Fruit fly (Drosophila melanogaster) whole organism: ENCODE measurements around the gene CHKov2.

Source experiments
- CG8478 ChIP-seq: fragments of >200 bp; optimal IDR thresholded peaks from 2 replicates; lab custom pipeline; 2018; ENCODE audit warnings: inconsistent platforms
- Dll ChIP-seq: fragments of >200 bp; optimal IDR thresholded peaks from 2 replicates; lab custom pipeline; 2017
- EcR ChIP-seq, 2 experiments: fragments of >200 bp; optimal IDR thresholded peaks; 2 replicates each; lab custom pipeline; 2017; ENCODE audit warnings: missing biosample characterization in 2 of 2, missing genetic modification characterization in 2 of 2, missing genetic modification reagents in 2 of 2
- pan ChIP-seq: fragments of >200 bp; optimal IDR thresholded peaks from 2 replicates; lab custom pipeline; 2017
- psq ChIP-seq: fragments of >200 bp; optimal IDR thresholded peaks from 2 replicates; lab custom pipeline; 2017
- usp ChIP-seq: fragments of >200 bp; optimal IDR thresholded peaks from 2 replicates; lab custom pipeline; 2017; ENCODE audit warnings: missing biosample characterization, missing genetic modification characterization, mixed read lengths

Gene CHKov2

DNA sequence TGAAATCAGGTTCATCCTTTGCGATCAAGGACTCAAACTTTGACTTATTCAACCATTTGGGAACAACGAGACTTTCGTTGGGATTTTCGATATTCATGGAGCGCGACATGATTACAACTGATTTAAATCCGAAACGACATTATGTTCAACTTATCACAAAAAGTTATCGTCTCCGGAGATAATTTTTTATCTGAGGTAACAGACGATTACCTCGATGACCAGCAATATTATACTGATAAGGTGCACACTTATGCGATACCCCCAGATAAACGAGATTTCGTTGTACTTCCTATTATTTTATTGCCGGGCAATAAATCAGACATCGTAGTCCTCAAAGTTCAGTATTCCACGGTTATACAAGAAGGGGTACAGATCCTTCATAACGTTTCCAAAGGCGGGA, 33.3 kb downstream of the CHKov2 start, which contains the start of gene CG31097:
Gene CG31097 (minus strand): TSS at position 101 of the 400 bp plus-strand sequence.
- TF ChIP-seq pan (lab: Kevin White, UChicago) (no peak), usp (GFP tag; lab: Kevin White, UChicago) (no peak), psq (lab: Kevin White, UChicago) (no peak), Dll (lab: Kevin White, UChicago) (no peak), CG8478 (lab: Kevin White, UChicago) (no peak), EcR (GFP tag; optimal IDR thresholded peaks at IDR 0.05; lab: Kevin White, UChicago) (no peak)

DNA sequence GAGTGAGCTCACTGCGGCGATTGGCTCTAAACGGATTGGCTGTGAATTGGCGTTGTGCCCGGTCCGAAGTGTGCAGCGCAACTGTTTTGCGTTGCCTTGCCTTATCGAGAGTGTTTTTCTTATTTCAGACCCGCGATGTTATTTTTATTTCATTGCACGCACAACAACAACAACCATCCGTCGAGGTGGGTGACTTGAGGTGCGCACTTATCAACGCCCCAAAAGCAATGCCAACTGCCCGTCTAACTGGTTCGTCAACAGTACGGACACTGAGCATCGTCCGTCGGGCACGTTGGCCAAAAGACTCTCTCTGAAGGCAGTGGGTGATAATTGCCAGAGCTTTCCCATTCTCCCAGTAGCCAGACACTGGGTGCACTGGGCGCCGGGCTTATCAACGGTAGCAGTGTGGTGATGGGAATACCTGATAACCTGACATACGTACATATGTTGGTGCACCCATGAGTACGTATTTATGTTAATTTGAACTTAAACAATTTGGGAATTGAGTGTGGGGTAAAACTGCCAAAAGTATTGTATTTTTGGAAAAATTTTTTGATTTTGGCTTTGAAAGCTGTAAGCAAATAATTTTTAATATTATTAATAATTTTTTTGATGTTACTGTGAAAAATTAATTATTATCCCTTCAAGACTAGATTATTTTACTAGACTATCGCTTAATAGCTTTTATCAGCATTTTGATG, 35.5 kb downstream of the CHKov2 start, which contains the start of gene CG31102:
Gene CG31102 (minus strand): TSS at position 275 of the 701 bp plus-strand sequence.
- no peak for TF ChIP-seq CG8478 (lab: Kevin White, UChicago)
- TF ChIP-seq EcR (GFP tag; optimal IDR thresholded peaks at IDR 0.05; lab: Kevin White, UChicago) = no peak
- no peak for TF ChIP-seq Dll (lab: Kevin White, UChicago)
- TF ChIP-seq usp (GFP tag; lab: Kevin White, UChicago) = no peak
- no peak for TF ChIP-seq psq (lab: Kevin White, UChicago)
- no peak for TF ChIP-seq pan (lab: Kevin White, UChicago)

DNA sequence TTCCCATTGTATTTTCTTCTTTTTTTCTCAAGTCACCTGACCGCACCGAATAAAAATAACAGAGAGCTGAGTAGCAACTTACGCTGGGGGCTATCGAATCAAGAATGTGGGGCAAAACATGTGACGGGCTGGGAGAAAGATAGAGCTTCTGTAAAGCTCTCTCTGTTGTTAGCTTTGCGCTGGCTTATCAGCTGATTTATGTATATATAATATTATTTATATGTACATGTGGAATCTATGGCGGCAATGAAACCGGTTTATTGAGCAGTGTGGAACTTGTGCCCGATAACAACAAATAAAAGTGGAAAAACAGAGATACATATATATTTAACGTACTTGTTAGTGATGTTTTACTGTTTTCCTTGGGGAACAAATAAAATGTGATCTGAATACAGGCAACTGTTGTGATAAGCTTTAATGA, 38.1 kb downstream of the CHKov2 start, which contains the start of gene CG31098:
Gene CG31098 (minus strand): TSS at position 114 of the 421 bp plus-strand sequence.
- TF ChIP-seq EcR (GFP tag; optimal IDR thresholded peaks at IDR 0.05; lab: Kevin White, UChicago) (no peak), Dll (lab: Kevin White, UChicago) (no peak), psq (lab: Kevin White, UChicago) (no peak), CG8478 (lab: Kevin White, UChicago) (no peak), pan (lab: Kevin White, UChicago) (no peak), usp (GFP tag; lab: Kevin White, UChicago) (no peak)

DNA sequence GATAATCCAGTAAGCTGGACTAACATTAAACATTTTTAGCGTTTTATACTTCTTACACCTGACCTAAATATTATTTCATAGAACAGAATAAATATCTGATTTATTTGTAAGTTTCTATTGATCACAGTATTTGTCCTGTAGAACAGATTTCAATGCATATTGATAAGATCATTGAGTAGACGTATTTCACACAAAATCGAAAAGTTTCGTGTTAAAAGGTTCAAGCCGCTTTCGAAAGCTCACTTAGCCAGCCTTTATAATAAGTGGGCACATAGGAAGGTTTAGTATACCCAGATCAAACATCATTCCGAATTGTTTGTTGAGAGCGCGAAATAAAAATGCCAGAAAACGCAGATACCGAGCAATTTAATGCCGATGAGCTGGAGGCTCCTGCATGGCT, 41.4 kb downstream of the CHKov2 start, which contains the start of gene CG11893:
Gene CG11893 (plus strand): TSS at position 301 of the 400 bp plus-strand sequence.
- TF ChIP-seq psq (lab: Kevin White, UChicago) = no peak
- no peak for TF ChIP-seq CG8478 (lab: Kevin White, UChicago)
- no peak for TF ChIP-seq usp (GFP tag; lab: Kevin White, UChicago)
- no peak for TF ChIP-seq Dll (lab: Kevin White, UChicago)
- TF ChIP-seq EcR (GFP tag; optimal IDR thresholded peaks at IDR 0.05; lab: Kevin White, UChicago) = no peak
- TF ChIP-seq pan (lab: Kevin White, UChicago) = no peak

DNA sequence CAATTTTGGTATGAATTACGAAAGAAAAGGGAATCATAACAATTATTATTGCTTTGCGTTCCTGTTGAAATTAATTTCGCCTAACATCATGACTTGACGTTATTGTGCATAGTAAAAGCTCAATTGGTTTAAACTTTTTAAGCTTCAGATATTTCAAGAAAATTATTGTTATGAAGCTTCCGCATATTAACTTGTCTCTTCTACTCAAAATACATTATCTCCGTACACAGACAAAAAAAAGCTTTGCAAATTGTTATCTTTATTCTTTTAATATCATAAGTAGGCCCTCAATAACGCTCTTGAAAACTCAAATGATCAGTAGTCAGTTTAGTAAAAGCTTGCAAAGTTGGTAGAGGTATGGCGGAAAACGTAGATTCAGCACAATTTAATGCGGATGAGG, 43.9 kb downstream of the CHKov2 start, which contains the start of gene CG13658:
Gene CG13658 (plus strand): TSS at position 347 of the 400 bp plus-strand sequence.
- no peak for TF ChIP-seq usp (GFP tag; lab: Kevin White, UChicago)
- TF ChIP-seq CG8478 (lab: Kevin White, UChicago) = no peak
- TF ChIP-seq EcR (GFP tag; optimal IDR thresholded peaks at IDR 0.05; lab: Kevin White, UChicago) = no peak
- TF ChIP-seq psq (lab: Kevin White, UChicago) = no peak
- TF ChIP-seq pan (lab: Kevin White, UChicago) = no peak
- TF ChIP-seq Dll (lab: Kevin White, UChicago) = no peak

DNA sequence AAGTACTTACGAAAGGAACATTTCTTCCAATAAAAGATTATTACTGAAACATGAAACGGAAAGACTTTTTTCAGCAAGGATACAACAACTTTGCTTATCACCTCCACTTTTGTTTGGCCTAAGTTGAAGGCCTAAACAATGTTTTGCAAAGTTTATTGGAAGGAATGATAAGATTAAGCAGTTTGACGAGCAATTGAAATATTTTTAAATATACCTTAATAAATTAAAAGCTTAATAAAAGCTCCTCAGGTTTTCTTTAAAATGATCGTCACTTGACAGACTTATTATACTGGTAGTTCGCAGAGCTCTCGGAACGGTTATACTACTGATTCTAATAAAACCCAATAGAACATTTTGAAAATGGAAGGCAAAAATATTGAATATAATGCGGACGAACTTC, 45.8 kb downstream of the CHKov2 start, which contains the start of gene CG31104:
Gene CG31104 (plus strand): TSS at position 301 of the 400 bp plus-strand sequence.
- TF ChIP-seq Dll (lab: Kevin White, UChicago) (no peak), usp (GFP tag; lab: Kevin White, UChicago) (no peak), pan (lab: Kevin White, UChicago) (no peak), CG8478 (lab: Kevin White, UChicago) (no peak), EcR (GFP tag; optimal IDR thresholded peaks at IDR 0.05; lab: Kevin White, UChicago) (no peak), psq (lab: Kevin White, UChicago) (no peak)

DNA sequence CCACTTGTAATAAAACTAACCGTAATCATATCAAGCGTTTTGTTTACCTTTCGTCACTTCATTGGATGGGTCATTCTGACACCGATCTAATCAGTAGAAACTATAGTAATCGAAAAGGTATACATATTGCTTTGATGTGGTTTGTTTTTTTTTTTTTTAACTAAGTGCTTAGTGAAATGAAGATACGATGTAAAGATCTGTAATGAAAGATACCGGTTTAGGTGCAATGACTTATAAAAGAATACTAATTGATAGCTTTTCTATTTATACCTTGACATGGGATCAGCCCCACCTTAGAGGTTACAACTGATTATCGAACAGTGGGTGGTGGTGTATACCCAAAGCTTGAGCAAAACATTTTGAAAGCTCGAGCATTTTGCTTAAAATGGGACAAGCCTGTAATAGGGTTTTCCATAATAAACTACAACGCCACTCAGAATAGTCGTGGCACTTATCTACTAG, 47.8 kb downstream of the CHKov2 start, which contains the start of gene CG31300:
Gene CG31300 (plus strand): TSS at position 412 of the 462 bp plus-strand sequence.
- TF ChIP-seq Dll (lab: Kevin White, UChicago) (no peak), CG8478 (lab: Kevin White, UChicago) (no peak), psq (lab: Kevin White, UChicago) (no peak), EcR (GFP tag; optimal IDR thresholded peaks at IDR 0.05; lab: Kevin White, UChicago) (no peak), pan (lab: Kevin White, UChicago) (no peak), usp (GFP tag; lab: Kevin White, UChicago) (no peak)

DNA sequence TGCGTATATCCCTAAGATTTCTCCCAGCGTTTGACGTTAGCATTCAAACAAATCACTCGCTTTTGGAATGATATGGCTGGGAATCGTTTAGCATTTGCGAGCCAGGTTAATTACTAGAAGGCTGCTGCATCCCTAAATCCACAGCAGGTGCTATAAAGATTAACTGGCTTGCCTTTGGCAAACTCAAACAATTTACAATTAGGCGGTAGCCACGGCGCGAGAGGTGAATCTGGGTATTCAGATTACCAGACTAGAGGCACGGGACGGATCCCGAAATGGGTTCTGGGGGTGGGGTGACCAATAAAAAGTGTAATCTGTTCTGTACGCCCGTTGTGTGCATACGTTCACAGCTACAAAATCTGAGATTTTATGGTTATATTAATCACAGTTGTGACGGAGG, 49.8 kb downstream of the CHKov2 start, which contains the start of gene CG11892:
Gene CG11892 (plus strand): TSS at position 384 of the 400 bp plus-strand sequence.
- no peak for TF ChIP-seq EcR (GFP tag; optimal IDR thresholded peaks at IDR 0.05; lab: Kevin White, UChicago)
- TF ChIP-seq pan (lab: Kevin White, UChicago) = no peak
- TF ChIP-seq Dll (lab: Kevin White, UChicago) = no peak

DNA sequence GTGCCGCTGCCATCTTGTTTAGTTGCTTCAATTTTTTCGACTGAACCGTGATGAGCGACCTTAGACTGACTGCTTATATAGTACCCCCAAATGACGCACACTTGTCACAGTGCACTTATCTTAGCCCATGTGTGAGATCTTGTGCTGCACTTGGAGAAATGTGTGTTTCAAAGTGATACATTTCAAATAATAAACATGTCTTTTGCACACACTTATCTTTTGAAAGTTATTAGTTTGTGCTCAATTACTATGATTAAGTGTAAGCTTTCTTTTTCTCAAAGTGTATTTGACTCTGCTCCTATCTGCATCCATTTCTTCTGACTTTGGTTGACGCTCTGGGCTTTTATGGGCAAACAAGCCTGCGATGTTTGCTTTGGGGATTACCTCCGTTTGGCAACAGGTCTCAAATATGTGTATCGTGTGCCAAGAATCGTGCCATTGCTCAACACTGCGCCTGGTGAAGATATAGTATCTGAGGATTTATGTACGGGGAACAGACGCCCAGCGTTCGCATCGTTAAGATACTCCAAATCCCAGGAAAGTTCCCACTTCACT, 51.1 kb downstream of the CHKov2 start, which contains the start of gene CG10514:
Gene CG10514 (minus strand): TSS at position 51 of the 555 bp plus-strand sequence.
- TF ChIP-seq usp (GFP tag; lab: Kevin White, UChicago) (no peak), CG8478 (lab: Kevin White, UChicago) (no peak), pan (lab: Kevin White, UChicago) (no peak), EcR (GFP tag; optimal IDR thresholded peaks at IDR 0.05; lab: Kevin White, UChicago) (no peak), psq (lab: Kevin White, UChicago) (no peak), Dll (lab: Kevin White, UChicago) (no peak)
